Fruit fly (Drosophila melanogaster): ENCODE results near the gene fuss.

The fuss gene

dm6 chr4:978439-978911 lies at the start of gene fuss:
Gene fuss (minus strand): TSS chr4:978489.
- TF ChIP-seq D1 (tag; optimal IDR thresholded peaks at IDR 0.05), result no peak
- TF ChIP-seq CG4496 (GFP tag; IDR thresholded peaks at IDR 0.05), result no peak
- TF ChIP-seq Pif1A (GFP tag; optimal IDR thresholded peaks at IDR 0.05), result no peak
- no peak for TF ChIP-seq rn (GFP tag; IDR thresholded peaks at IDR 0.05)
- no peak for TF ChIP-seq CG8159 (tag; optimal IDR thresholded peaks at IDR 0.05)
- TF ChIP-seq CG12605 (GFP tag; IDR thresholded peaks at IDR 0.05), result no peak
- no peak for TF ChIP-seq Ets98B (GFP tag; IDR thresholded peaks at IDR 0.05)
- no peak for TF ChIP-seq gl (tag; optimal IDR thresholded peaks at IDR 0.05)
- no peak for TF ChIP-seq CG17806 (tag; optimal IDR thresholded peaks at IDR 0.05)
- no peak for TF ChIP-seq CG34367 (tag; optimal IDR thresholded peaks at IDR 0.05)
- TF ChIP-seq CG15710 (tag; optimal IDR thresholded peaks at IDR 0.05), result no peak
- no peak for TF ChIP-seq CG10348 (GFP tag; IDR thresholded peaks at IDR 0.05)
- no peak for TF ChIP-seq fd96Ca (GFP tag; IDR thresholded peaks at IDR 0.05)
- TF ChIP-seq CG13204 (GFP tag; optimal IDR thresholded peaks at IDR 0.05), result no peak
- TF ChIP-seq CG32121 (GFP tag; IDR thresholded peaks at IDR 0.05), result no peak
- TF ChIP-seq Pif1B (GFP tag; optimal IDR thresholded peaks at IDR 0.05), result no peak
- no peak for TF ChIP-seq CG14655 (GFP tag; optimal IDR thresholded peaks at IDR 0.05)
- no peak for TF ChIP-seq CG9948 (tag; optimal IDR thresholded peaks at IDR 0.05)

dm6 chr4:1026806-1027431 lies 48.6 kb upstream of the fuss start, which contains the start of gene PlexA:
Gene PlexA (minus strand): TSS chr4:1027101.
- TF ChIP-seq CG17806 (tag; optimal IDR thresholded peaks at IDR 0.05) (peak; percentile 89), CG8301 (tag; optimal IDR thresholded peaks at IDR 0.05) (peak; percentile 62), fd96Ca (GFP tag; IDR thresholded peaks at IDR 0.05) (no peak), CG15710 (tag; optimal IDR thresholded peaks at IDR 0.05) (peak; percentile 89), CG4496 (GFP tag; IDR thresholded peaks at IDR 0.05) (peak; percentile 94; the same call in 2 of the 3 replicates), CG13204 (GFP tag; optimal IDR thresholded peaks at IDR 0.05) (no peak), CG14655 (GFP tag; optimal IDR thresholded peaks at IDR 0.05) (peak; percentile 82), rn (GFP tag; IDR thresholded peaks at IDR 0.05) (peak; percentile 93), CG10348 (GFP tag; IDR thresholded peaks at IDR 0.05) (no peak; the same call in none of the 2 replicates), CG32121 (GFP tag; IDR thresholded peaks at IDR 0.05) (peak; percentile 78), Pif1B (GFP tag; optimal IDR thresholded peaks at IDR 0.05) (peak; percentile 9), CG34367 (tag; optimal IDR thresholded peaks at IDR 0.05) (peak; percentile 74), Snoo (tag; optimal IDR thresholded peaks at IDR 0.05) (peak; percentile 78), Ets98B (GFP tag; IDR thresholded peaks at IDR 0.05) (peak; percentile 86), EcR (GFP tag; optimal IDR thresholded peaks at IDR 0.05) (no peak), CG9948 (tag; optimal IDR thresholded peaks at IDR 0.05) (peak; percentile 76), Pif1A (GFP tag; optimal IDR thresholded peaks at IDR 0.05) (no peak), CG12605 (GFP tag; IDR thresholded peaks at IDR 0.05) (peak; percentile 87), gl (tag; optimal IDR thresholded peaks at IDR 0.05) (peak; percentile 49), D1 (tag; optimal IDR thresholded peaks at IDR 0.05) (peak; percentile 14), CG8159 (tag; optimal IDR thresholded peaks at IDR 0.05) (peak; percentile 86)

dm6 chr4:1026117-1026743 lies 47.9 kb upstream of the fuss start:
- no peak for TF ChIP-seq CG14655 (GFP tag; optimal IDR thresholded peaks at IDR 0.05)

dm6 chr4:1025101-1025500 lies 46.8 kb upstream of the fuss start:
- TF ChIP-seq CG13204 (GFP tag; optimal IDR thresholded peaks at IDR 0.05) (no peak), Pif1B (GFP tag; optimal IDR thresholded peaks at IDR 0.05) (no peak), CG17806 (tag; optimal IDR thresholded peaks at IDR 0.05) (no peak), CG8159 (tag; optimal IDR thresholded peaks at IDR 0.05) (no peak), CG10348 (GFP tag; IDR thresholded peaks at IDR 0.05) (no peak), gl (tag; optimal IDR thresholded peaks at IDR 0.05) (no peak), CG8301 (tag; optimal IDR thresholded peaks at IDR 0.05) (no peak), CG4496 (GFP tag; IDR thresholded peaks at IDR 0.05) (no peak), rn (GFP tag; IDR thresholded peaks at IDR 0.05) (no peak), CG34367 (tag; optimal IDR thresholded peaks at IDR 0.05) (no peak), CG14655 (GFP tag; optimal IDR thresholded peaks at IDR 0.05) (no peak), D1 (tag; optimal IDR thresholded peaks at IDR 0.05) (no peak), fd96Ca (GFP tag; IDR thresholded peaks at IDR 0.05) (no peak), CG32121 (GFP tag; IDR thresholded peaks at IDR 0.05) (no peak), Ets98B (GFP tag; IDR thresholded peaks at IDR 0.05) (no peak), CG9948 (tag; optimal IDR thresholded peaks at IDR 0.05) (no peak), Pif1A (GFP tag; optimal IDR thresholded peaks at IDR 0.05) (no peak), EcR (GFP tag; optimal IDR thresholded peaks at IDR 0.05) (no peak), CG12605 (GFP tag; IDR thresholded peaks at IDR 0.05) (no peak)

- TF ChIP-seq Snoo (tag; optimal IDR thresholded peaks at IDR 0.05) (no peak), rn (GFP tag; IDR thresholded peaks at IDR 0.05) (no peak), CG32121 (GFP tag; IDR thresholded peaks at IDR 0.05) (no peak), fd96Ca (GFP tag; IDR thresholded peaks at IDR 0.05) (no peak), CG34367 (tag; optimal IDR thresholded peaks at IDR 0.05) (no peak), Pif1B (GFP tag; optimal IDR thresholded peaks at IDR 0.05) (no peak), CG10348 (GFP tag; IDR thresholded peaks at IDR 0.05) (no peak), D1 (tag; optimal IDR thresholded peaks at IDR 0.05) (no peak), CG14655 (GFP tag; optimal IDR thresholded peaks at IDR 0.05) (no peak), CG8301 (tag; optimal IDR thresholded peaks at IDR 0.05) (no peak)
These were observed 30.2 kb upstream of the fuss start for dm6 chr4:1008444-1008843.

All from whole organism, pupa.